Worm (Caenorhabditis elegans): ENCODE data around the gene let-99.

let-99 gene

ce11 chrIV:12567176-12567892 lies at the start of gene let-99, which contains the start of gene hsb-1:
Gene let-99 (plus strand): TSS chrIV:12567842.
Gene hsb-1 (minus strand): TSS chrIV:12567226.
- TF ChIP-seq flt-1 (GFP tag; IDR thresholded peaks at IDR 0.05) (no peak), klf-2 (GFP tag; conservative IDR thresholded peaks at IDR 0.05) (no peak), tab-1 (GFP tag; IDR thresholded peaks at IDR 0.05) (no peak), ztf-23 (GFP tag; IDR thresholded peaks at IDR 0.05) (no peak), T22C8.4 (GFP tag; IDR thresholded peaks at IDR 0.05) (no peak), ztf-29 (GFP tag; IDR thresholded peaks at IDR 0.05) (no peak), med-1 (GFP tag; optimal IDR thresholded peaks at IDR 0.05; ENCODE audit: insufficient read depth) (no peak), cog-1 (tag; optimal IDR thresholded peaks at IDR 0.05) (no peak)

- TF ChIP-seq klf-2 (GFP tag; conservative IDR thresholded peaks at IDR 0.05) (no peak), ztf-23 (GFP tag; IDR thresholded peaks at IDR 0.05) (no peak), cog-1 (tag; optimal IDR thresholded peaks at IDR 0.05) (no peak)
Measured at ce11 chrIV:12520150-12520549, 47.5 kb upstream of the let-99 start, which contains the start of gene tsp-4. Gene tsp-4 (minus strand): TSS chrIV:12520250.

- TF ChIP-seq ztf-23 (GFP tag; IDR thresholded peaks at IDR 0.05) (no peak), med-1 (GFP tag; optimal IDR thresholded peaks at IDR 0.05; ENCODE audit: insufficient read depth) (no peak), klf-2 (GFP tag; conservative IDR thresholded peaks at IDR 0.05) (no peak), flt-1 (GFP tag; IDR thresholded peaks at IDR 0.05) (no peak)
Measured at ce11 chrIV:12522521-12522920, 45.1 kb upstream of the let-99 start, which contains the start of gene sru-13. Gene sru-13 (minus strand): TSS chrIV:12522621.

ce11 chrIV:12525409-12525808 lies 42.2 kb upstream of the let-99 start, which contains the start of gene eak-4:
Gene eak-4 (minus strand): TSS chrIV:12525509.
- TF ChIP-seq ref-1 (GFP tag; conservative IDR thresholded peaks at IDR 0.05) (no peak), ztf-29 (GFP tag; IDR thresholded peaks at IDR 0.05) (no peak), T22C8.4 (GFP tag; IDR thresholded peaks at IDR 0.05) (no peak), tab-1 (GFP tag; IDR thresholded peaks at IDR 0.05) (no peak), ztf-23 (GFP tag; IDR thresholded peaks at IDR 0.05) (no peak), klf-2 (GFP tag; conservative IDR thresholded peaks at IDR 0.05) (no peak)

ce11 chrIV:12527217-12527616 lies 40.4 kb upstream of the let-99 start, which contains the start of gene F53B2.8:
Gene F53B2.8 (minus strand): TSS chrIV:12527396.
- TF ChIP-seq med-1 (GFP tag; optimal IDR thresholded peaks at IDR 0.05; ENCODE audit: insufficient read depth) (no peak), tab-1 (GFP tag; IDR thresholded peaks at IDR 0.05) (no peak), flt-1 (GFP tag; IDR thresholded peaks at IDR 0.05) (no peak), ztf-23 (GFP tag; IDR thresholded peaks at IDR 0.05) (no peak), ref-1 (GFP tag; conservative IDR thresholded peaks at IDR 0.05) (no peak), ztf-29 (GFP tag; IDR thresholded peaks at IDR 0.05) (no peak), T22C8.4 (GFP tag; IDR thresholded peaks at IDR 0.05) (no peak), cog-1 (tag; optimal IDR thresholded peaks at IDR 0.05) (no peak), klf-2 (GFP tag; conservative IDR thresholded peaks at IDR 0.05) (no peak)

ce11 chrIV:12531047-12531446 lies 36.6 kb upstream of the let-99 start, which contains the start of gene F53B2.5:
Gene F53B2.5 (minus strand): TSS chrIV:12531147.
- no peak for TF ChIP-seq cog-1 (tag; optimal IDR thresholded peaks at IDR 0.05)

- no peak for TF ChIP-seq ztf-29 (GFP tag; IDR thresholded peaks at IDR 0.05)
- TF ChIP-seq klf-2 (GFP tag; conservative IDR thresholded peaks at IDR 0.05): no peak
- TF ChIP-seq med-1 (GFP tag; optimal IDR thresholded peaks at IDR 0.05; ENCODE audit: insufficient read depth): no peak
- TF ChIP-seq T22C8.4 (GFP tag; IDR thresholded peaks at IDR 0.05): no peak
- no peak for TF ChIP-seq flt-1 (GFP tag; IDR thresholded peaks at IDR 0.05)
- no peak for TF ChIP-seq ref-1 (GFP tag; conservative IDR thresholded peaks at IDR 0.05)
Measured at ce11 chrIV:12531464-12531863, 36.2 kb upstream of the let-99 start.

- TF ChIP-seq ztf-23 (GFP tag; IDR thresholded peaks at IDR 0.05): no peak
- TF ChIP-seq med-1 (GFP tag; optimal IDR thresholded peaks at IDR 0.05; ENCODE audit: insufficient read depth): no peak
- no peak for TF ChIP-seq ref-1 (GFP tag; conservative IDR thresholded peaks at IDR 0.05)
- no peak for TF ChIP-seq flt-1 (GFP tag; IDR thresholded peaks at IDR 0.05)
- no peak for TF ChIP-seq klf-2 (GFP tag; conservative IDR thresholded peaks at IDR 0.05)
- TF ChIP-seq T22C8.4 (GFP tag; IDR thresholded peaks at IDR 0.05): no peak
- TF ChIP-seq cog-1 (tag; optimal IDR thresholded peaks at IDR 0.05): no peak
- no peak for TF ChIP-seq ztf-29 (GFP tag; IDR thresholded peaks at IDR 0.05)
- no peak for TF ChIP-seq tab-1 (GFP tag; IDR thresholded peaks at IDR 0.05)
Measured at ce11 chrIV:12536358-12536757, 31.3 kb upstream of the let-99 start.

ce11 chrIV:12537694-12538093 lies 29.9 kb upstream of the let-99 start:
- no peak for TF ChIP-seq ztf-29 (GFP tag; IDR thresholded peaks at IDR 0.05)
- TF ChIP-seq tab-1 (GFP tag; IDR thresholded peaks at IDR 0.05): no peak
- no peak for TF ChIP-seq ztf-23 (GFP tag; IDR thresholded peaks at IDR 0.05)
- no peak for TF ChIP-seq med-1 (GFP tag; optimal IDR thresholded peaks at IDR 0.05; ENCODE audit: insufficient read depth)
- no peak for TF ChIP-seq ref-1 (GFP tag; conservative IDR thresholded peaks at IDR 0.05)
- no peak for TF ChIP-seq flt-1 (GFP tag; IDR thresholded peaks at IDR 0.05)
- no peak for TF ChIP-seq T22C8.4 (GFP tag; IDR thresholded peaks at IDR 0.05)
- TF ChIP-seq cog-1 (tag; optimal IDR thresholded peaks at IDR 0.05): no peak
- no peak for TF ChIP-seq klf-2 (GFP tag; conservative IDR thresholded peaks at IDR 0.05)

ce11 chrIV:12540242-12540641 lies 27.4 kb upstream of the let-99 start:
- TF ChIP-seq ref-1 (GFP tag; conservative IDR thresholded peaks at IDR 0.05): no peak
- no peak for TF ChIP-seq ztf-29 (GFP tag; IDR thresholded peaks at IDR 0.05)
- no peak for TF ChIP-seq T22C8.4 (GFP tag; IDR thresholded peaks at IDR 0.05)
- TF ChIP-seq flt-1 (GFP tag; IDR thresholded peaks at IDR 0.05): no peak
- TF ChIP-seq ztf-23 (GFP tag; IDR thresholded peaks at IDR 0.05): no peak
- TF ChIP-seq klf-2 (GFP tag; conservative IDR thresholded peaks at IDR 0.05): no peak
- no peak for TF ChIP-seq med-1 (GFP tag; optimal IDR thresholded peaks at IDR 0.05; ENCODE audit: insufficient read depth)
- no peak for TF ChIP-seq cog-1 (tag; optimal IDR thresholded peaks at IDR 0.05)
- TF ChIP-seq tab-1 (GFP tag; IDR thresholded peaks at IDR 0.05): no peak

Measured in whole organism, midembryonic.